Fruit fly (Drosophila melanogaster) whole organism, embryonic: ENCODE data around the gene CG5853.
A peak's percentile ranks its signal among the peaks of the same experiment; 100 is the strongest.

Source experiments
- Aef1 ChIP-seq: fragments of 200-800 bp; sonication (Bioruptor generic); IDR thresholded peaks from 3 replicates; pipeline ENCODE4 v1.3.6; 2022; ENCODE audit warnings: missing biosample characterization, missing genetic modification characterization
- Atf3 ChIP-seq: fragments of 200-800 bp; sonication (Bioruptor generic); optimal IDR thresholded peaks from 3 replicates; lab custom pipeline; 2016; ENCODE audit warnings: missing biosample characterization, missing genetic modification characterization
- CG10462 ChIP-seq: fragments of 200-800 bp; sonication (Bioruptor generic); optimal IDR thresholded peaks from 2 replicates; lab custom pipeline; 2016; ENCODE audit warnings: missing biosample characterization, missing genetic modification characterization
- CG10543 ChIP-seq: fragments of 200-800 bp; sonication (Bioruptor generic); optimal IDR thresholded peaks from 3 replicates; lab custom pipeline; 2017; ENCODE audit warnings: missing biosample characterization, mild to moderate bottlenecking, missing genetic modification characterization, moderate library complexity
- CG11093 ChIP-seq: fragments of 200-800 bp; sonication (Bioruptor generic); IDR thresholded peaks from 3 replicates; pipeline ENCODE4 v1.3.6; 2022; ENCODE audit warnings: missing biosample characterization, missing genetic modification characterization
- CG11398 ChIP-seq: fragments of 200-800 bp; sonication (Bioruptor generic); optimal IDR thresholded peaks from 2 replicates; lab custom pipeline; 2016; ENCODE audit warnings: missing biosample characterization, missing genetic modification characterization
- CG11695 ChIP-seq: fragments of 200-800 bp; sonication (Bioruptor generic); IDR thresholded peaks from 3 replicates; pipeline ENCODE4 v1.3.6; 2022; ENCODE audit warnings: missing biosample characterization, missing genetic modification characterization
- CG11723 ChIP-seq: fragments of 200-800 bp; sonication (Bioruptor generic); optimal IDR thresholded peaks from 2 replicates; lab custom pipeline; 2017; ENCODE audit warnings: missing biosample characterization, mild to moderate bottlenecking, missing genetic modification characterization
- CG14860 ChIP-seq: fragments of 200-800 bp; sonication (Bioruptor generic); IDR thresholded peaks from 3 replicates; pipeline ENCODE4 v1.3.6; 2022; ENCODE audit warnings: missing biosample characterization, missing genetic modification characterization; ENCODE audit not compliant: partially characterized antibody
- CG15479 ChIP-seq: fragments of 200-800 bp; sonication (Bioruptor generic); optimal IDR thresholded peaks from 3 replicates; lab custom pipeline; 2019; ENCODE audit warnings: missing biosample characterization, mild to moderate bottlenecking, missing genetic modification characterization, moderate library complexity
- CG15514 ChIP-seq: fragments of 200-800 bp; sonication (Bioruptor generic); optimal IDR thresholded peaks from 3 replicates; lab custom pipeline; 2017; ENCODE audit warnings: missing biosample characterization, missing genetic modification characterization, mild to moderate bottlenecking, moderate library complexity, missing genetic modification reagents
- CG15696 ChIP-seq: fragments of 200-800 bp; sonication (Bioruptor generic); optimal IDR thresholded peaks from 2 replicates; lab custom pipeline; 2019; ENCODE audit warnings: missing biosample characterization, mild to moderate bottlenecking, missing genetic modification characterization, moderate library complexity
- CG16779 ChIP-seq: fragments of 200-800 bp; sonication (Bioruptor generic); IDR thresholded peaks from 2 replicates; pipeline ENCODE4 v1.3.6; 2022; ENCODE audit warnings: missing biosample characterization, missing genetic modification characterization
- CG17612 ChIP-seq: fragments of 200-800 bp; sonication (Bioruptor generic); IDR thresholded peaks from 2 replicates; pipeline ENCODE4 v1.3.6; 2022; ENCODE audit warnings: missing biosample characterization, missing genetic modification characterization
- CG2120 ChIP-seq: fragments of 200-800 bp; sonication (Bioruptor generic); optimal IDR thresholded peaks from 3 replicates; lab custom pipeline; 2016; ENCODE audit warnings: missing biosample characterization, missing genetic modification characterization
- CG2712 ChIP-seq: fragments of 200-800 bp; optimal IDR thresholded peaks from 3 replicates; lab custom pipeline; 2019; ENCODE audit warnings: missing biosample characterization, mild to moderate bottlenecking, missing genetic modification characterization, moderate library complexity
- CG2875 ChIP-seq: fragments of 200-800 bp; sonication (Bioruptor generic); optimal IDR thresholded peaks from 2 replicates; lab custom pipeline; 2017; ENCODE audit warnings: missing biosample characterization, mild to moderate bottlenecking, missing genetic modification characterization, missing genetic modification reagents
- CG3281 ChIP-seq: fragments of 200-800 bp; sonication (Bioruptor generic); optimal IDR thresholded peaks from 3 replicates; lab custom pipeline; 2017; ENCODE audit warnings: missing biosample characterization, mild to moderate bottlenecking, missing genetic modification characterization
- CG33557 ChIP-seq: fragments of 200-800 bp; sonication (Bioruptor generic); optimal IDR thresholded peaks from 2 replicates; lab custom pipeline; 2019; ENCODE audit warnings: missing biosample characterization, mild to moderate bottlenecking, missing genetic modification characterization, moderate library complexity
- CG4328 ChIP-seq: fragments of 200-800 bp; sonication (Bioruptor generic); optimal IDR thresholded peaks from 3 replicates; lab custom pipeline; 2017; ENCODE audit warnings: missing biosample characterization, missing genetic modification reagents, missing genetic modification characterization
- CG6689 ChIP-seq: fragments of 200-800 bp; sonication (Bioruptor generic); IDR thresholded peaks from 2 replicates; pipeline ENCODE4 v1.3.6; 2022; ENCODE audit warnings: missing biosample characterization, missing genetic modification characterization
- CG8290 ChIP-seq, 3 experiments: fragments of 200-800 bp; sonication (Bioruptor generic); optimal IDR thresholded peaks; 2 replicates each; lab custom pipeline; 2016 to 2019; ENCODE audit warnings: missing biosample characterization in 3 of 3, missing genetic modification characterization in 3 of 3, mild to moderate bottlenecking in 2 of 3, moderate library complexity in 1 of 3
- CG8359 ChIP-seq: fragments of 200-800 bp; sonication (Bioruptor generic); optimal IDR thresholded peaks from 2 replicates; lab custom pipeline; 2017; ENCODE audit warnings: missing biosample characterization, mild to moderate bottlenecking, missing genetic modification characterization, borderline replicate concordance
- CG9932 ChIP-seq: fragments of 200-800 bp; sonication (Bioruptor generic); IDR thresholded peaks from 2 replicates; pipeline ENCODE4 v1.3.6; 2022; ENCODE audit warnings: missing biosample characterization, missing genetic modification characterization
- CHES-1-like ChIP-seq: fragments of 200-800 bp; sonication (Bioruptor generic); optimal IDR thresholded peaks from 2 replicates; lab custom pipeline; 2016; ENCODE audit warnings: missing biosample characterization, missing genetic modification characterization
- CrebB ChIP-seq: fragments of 200-800 bp; sonication (Bioruptor generic); optimal IDR thresholded peaks from 3 replicates; lab custom pipeline; 2018; ENCODE audit warnings: missing biosample characterization, mild to moderate bottlenecking, missing genetic modification characterization
- Dfd ChIP-seq, 2 experiments: fragments of >200 bp; optimal IDR thresholded peaks; 2 replicates each; lab custom pipeline; 2017; ENCODE audit warnings: missing biosample characterization in 2 of 2, missing genetic modification characterization in 2 of 2
- E2f1 ChIP-seq: fragments of 200-800 bp; sonication (Bioruptor generic); IDR thresholded peaks from 2 replicates; pipeline ENCODE4 v1.3.6; 2022; ENCODE audit warnings: missing biosample characterization, missing genetic modification characterization
- HmgZ ChIP-seq: fragments of 200-800 bp; sonication (Bioruptor generic); optimal IDR thresholded peaks from 2 replicates; lab custom pipeline; 2018; ENCODE audit warnings: missing biosample characterization, mild to moderate bottlenecking, missing genetic modification characterization
- MBD-R2 ChIP-seq: fragments of 200-800 bp; sonication (Bioruptor generic); IDR thresholded peaks from 2 replicates; pipeline ENCODE4 v1.3.6; 2022; ENCODE audit warnings: missing biosample characterization, missing genetic modification characterization
- MESR4 ChIP-seq: fragments of 200-800 bp; sonication (Bioruptor generic); optimal IDR thresholded peaks from 2 replicates; lab custom pipeline; 2018; ENCODE audit warnings: missing biosample characterization, mild to moderate bottlenecking, missing genetic modification characterization, moderate library complexity
- Rfx ChIP-seq: fragments of 200-800 bp; sonication (Bioruptor generic); IDR thresholded peaks from 2 replicates; pipeline ENCODE4 v1.3.6; 2022; ENCODE audit warnings: missing biosample characterization, missing genetic modification characterization
- Usf ChIP-seq: fragments of 200-800 bp; sonication (Bioruptor generic); optimal IDR thresholded peaks from 2 replicates; lab custom pipeline; 2017; ENCODE audit warnings: missing genotype, missing biosample characterization, missing genetic modification characterization
- ara ChIP-seq: fragments of 200-800 bp; sonication (Bioruptor generic); IDR thresholded peaks from 2 replicates; pipeline ENCODE4 v1.3.6; 2022; ENCODE audit warnings: missing biosample characterization, missing genetic modification characterization
- ase ChIP-seq: fragments of 200-800 bp; sonication (Bioruptor generic); IDR thresholded peaks from 3 replicates; pipeline ENCODE4 v1.3.6; 2022; ENCODE audit warnings: missing biosample characterization, missing genetic modification characterization
- bbx ChIP-seq: fragments of 200-800 bp; sonication (Bioruptor generic); IDR thresholded peaks from 2 replicates; pipeline ENCODE4 v1.3.6; 2022; ENCODE audit warnings: missing biosample characterization, missing genetic modification characterization; ENCODE audit not compliant: partially characterized antibody
- caup ChIP-seq: fragments of 200-800 bp; sonication (Bioruptor generic); optimal IDR thresholded peaks from 3 replicates; lab custom pipeline; 2017; ENCODE audit warnings: missing biosample characterization, mild to moderate bottlenecking, missing genetic modification characterization, moderate library complexity; ENCODE audit not compliant: severe bottlenecking
- exex ChIP-seq: fragments of 200-800 bp; sonication (Bioruptor generic); optimal IDR thresholded peaks from 4 replicates; lab custom pipeline; 2018; ENCODE audit warnings: missing biosample characterization, mild to moderate bottlenecking, missing genetic modification characterization, moderate library complexity
- hth ChIP-seq: fragments of >200 bp; optimal IDR thresholded peaks from 2 replicates; lab custom pipeline; 2017; ENCODE audit warnings: inconsistent platforms
- klu ChIP-seq: fragments of 200-800 bp; sonication (Bioruptor generic); IDR thresholded peaks from 2 replicates; pipeline ENCODE4 v1.3.6; 2022; ENCODE audit warnings: missing biosample characterization, missing genetic modification characterization
- nerfin-1 ChIP-seq: fragments of 200-800 bp; sonication (Bioruptor generic); optimal IDR thresholded peaks from 3 replicates; lab custom pipeline; 2019; ENCODE audit warnings: missing biosample characterization, mild to moderate bottlenecking, missing genetic modification characterization, moderate library complexity
- oc ChIP-seq: fragments of 200-800 bp; sonication (Bioruptor generic); optimal IDR thresholded peaks from 2 replicates; lab custom pipeline; 2018; ENCODE audit warnings: missing biosample characterization, mild to moderate bottlenecking, missing genetic modification characterization, moderate library complexity
- p53 ChIP-seq: fragments of 200-800 bp; sonication (Bioruptor generic); optimal IDR thresholded peaks from 2 replicates; lab custom pipeline; 2016; ENCODE audit warnings: missing biosample characterization, missing genetic modification characterization
- peb ChIP-seq: fragments of 200-800 bp; sonication (Bioruptor generic); IDR thresholded peaks from 2 replicates; pipeline ENCODE4 v1.3.6; 2022; ENCODE audit warnings: missing biosample characterization, missing genetic modification characterization
- pho ChIP-seq: fragments of 200-800 bp; sonication (Bioruptor generic); optimal IDR thresholded peaks from 2 replicates; lab custom pipeline; 2016; ENCODE audit warnings: missing biosample characterization, missing genetic modification characterization
- phol ChIP-seq: fragments of 200-800 bp; sonication (Bioruptor generic); optimal IDR thresholded peaks from 3 replicates; lab custom pipeline; 2018; ENCODE audit warnings: missing biosample characterization, mild to moderate bottlenecking, missing genetic modification characterization, moderate library complexity
- ranshi ChIP-seq: fragments of 200-800 bp; sonication (Bioruptor generic); IDR thresholded peaks from 2 replicates; pipeline ENCODE4 v1.3.6; 2022; ENCODE audit warnings: missing biosample characterization, missing genetic modification characterization
- seq ChIP-seq: fragments of 200-800 bp; sonication (Bioruptor generic); IDR thresholded peaks from 2 replicates; pipeline ENCODE4 v1.3.6; 2022; ENCODE audit warnings: missing biosample characterization, missing genetic modification characterization
- slp2 ChIP-seq: fragments of 200-800 bp; sonication (Bioruptor generic); optimal IDR thresholded peaks from 2 replicates; lab custom pipeline; 2016; ENCODE audit warnings: missing biosample characterization, missing genetic modification characterization
- trem ChIP-seq: fragments of 200-800 bp; optimal IDR thresholded peaks from 3 replicates; lab custom pipeline; 2019; ENCODE audit warnings: missing biosample characterization, mild to moderate bottlenecking, missing genetic modification characterization, moderate library complexity
- vvl ChIP-seq: fragments of 200-800 bp; sonication (Bioruptor generic); IDR thresholded peaks from 2 replicates; pipeline ENCODE4 v1.3.6; 2022; ENCODE audit warnings: missing biosample characterization, missing genetic modification characterization

Gene CG5853

dm6 chr2L:9963603-9964042 lies 16.2 kb upstream of the CG5853 start, which contains the start of gene CG5850 (continued):
- TF ChIP-seq peb (GFP tag; lab: Robert Waterston, UW): no peak
- no peak for TF ChIP-seq ara (GFP tag; lab: Robert Waterston, UW)
- TF ChIP-seq CG15479: no peak
- no peak for TF ChIP-seq Usf (GFP tag; lab: Kevin White, UChicago)
- no peak for TF ChIP-seq slp2 (GFP tag; lab: Kevin White, UChicago)
- TF ChIP-seq CG10462 (GFP tag; lab: Kevin White, UChicago): no peak
- TF ChIP-seq nerfin-1 (tag; lab: Kevin White, UChicago): peak; percentile 11
- TF ChIP-seq CG3281 (GFP tag; lab: Kevin White, UChicago): no peak
- no peak for TF ChIP-seq HmgZ (tag; lab: Kevin White, UChicago)
- peak; percentile 44 for TF ChIP-seq CG2712 (tag; lab: Kevin White, UChicago)
- TF ChIP-seq CHES-1-like (GFP tag; lab: Kevin White, UChicago): no peak
- TF ChIP-seq CG9932 (GFP tag; lab: Robert Waterston, UW): no peak
- no peak for TF ChIP-seq CG17612
- peak; percentile 4 for TF ChIP-seq CG15696 (tag; lab: Kevin White, UChicago)
- no peak for TF ChIP-seq CG8290 (GFP tag; optimal IDR thresholded peaks at IDR 0.05; lab: Kevin White, UChicago)
- TF ChIP-seq CG8290 (tag; optimal IDR thresholded peaks at IDR 0.05; lab: Kevin White, UChicago): no peak
- peak; percentile 84 for TF ChIP-seq MESR4
- TF ChIP-seq Rfx: no peak
- TF ChIP-seq Atf3: no peak
- TF ChIP-seq oc: no peak
- peak; percentile 52 for TF ChIP-seq MBD-R2 (GFP tag; lab: Robert Waterston, UW)
- TF ChIP-seq CG33557 (GFP tag; lab: Kevin White, UChicago): peak; percentile 34
- no peak for TF ChIP-seq CG11695 (GFP tag; lab: Robert Waterston, UW)
- no peak for TF ChIP-seq hth
- TF ChIP-seq CG8359 (GFP tag; lab: Kevin White, UChicago): no peak
- TF ChIP-seq CG14860 (GFP tag; lab: Robert Waterston, UW): no peak
- no peak for TF ChIP-seq ase (GFP tag; lab: Robert Waterston, UW)
- no peak for TF ChIP-seq p53 (GFP tag; lab: Kevin White, UChicago)
- TF ChIP-seq seq: no peak
- TF ChIP-seq CrebB (tag; lab: Kevin White, UChicago): no peak
- TF ChIP-seq CG2875 (GFP tag; lab: Kevin White, UChicago): no peak
- no peak for TF ChIP-seq CG11093 (GFP tag; lab: Robert Waterston, UW)
- TF ChIP-seq CG11723 (GFP tag; lab: Kevin White, UChicago): no peak
- TF ChIP-seq Dfd (GFP tag; optimal IDR thresholded peaks at IDR 0.05; lab: Kevin White, UChicago): no peak
- TF ChIP-seq exex (tag; lab: Kevin White, UChicago): no peak
- TF ChIP-seq CG15514 (GFP tag; lab: Kevin White, UChicago): peak; percentile 32
- TF ChIP-seq pho: no peak
- no peak for TF ChIP-seq CG2120 (GFP tag; lab: Kevin White, UChicago)
- no peak for TF ChIP-seq CG6689
- TF ChIP-seq CG10543 (GFP tag; lab: Kevin White, UChicago): no peak
- TF ChIP-seq CG4328: no peak
- no peak for TF ChIP-seq bbx (GFP tag; lab: Robert Waterston, UW)
- TF ChIP-seq CG11398: no peak
- TF ChIP-seq CG16779 (GFP tag; lab: Robert Waterston, UW): no peak
- TF ChIP-seq Aef1 (GFP tag; lab: Robert Waterston, UW): no peak
- TF ChIP-seq caup (GFP tag; lab: Kevin White, UChicago): no peak
- peak; percentile 24 for TF ChIP-seq phol
- TF ChIP-seq trem: peak; percentile 56
- no peak for TF ChIP-seq E2f1 (GFP tag; lab: Robert Waterston, UW)
- no peak for TF ChIP-seq klu
- no peak for TF ChIP-seq ranshi (GFP tag; lab: Robert Waterston, UW)
- TF ChIP-seq vvl (GFP tag; lab: Robert Waterston, UW): no peak
